Worm (Caenorhabditis elegans) whole organism, young adult: ENCODE measurements around the gene mcm-3.

Source experiments
- B0035.1 ChIP-seq: sonication (generic microtip); optimal IDR thresholded peaks from 2 replicates; lab custom pipeline; 2016; ENCODE audit warnings: missing genetic modification characterization, mild to moderate bottlenecking, missing compliant biosample characterization, missing genotype, missing genetic modification reagents
- F37B4.10 ChIP-seq: fragments of 200-800 bp; sonication (Bioruptor generic); IDR thresholded peaks from 2 replicates; pipeline ENCODE4 v1.3.6; 2022; ENCODE audit warnings: missing genetic modification characterization, missing compliant biosample characterization
- F49E8.2 ChIP-seq: sonication (generic microtip); optimal IDR thresholded peaks from 3 replicates; lab custom pipeline; 2017; ENCODE audit warnings: missing genetic modification characterization, mild to moderate bottlenecking, missing compliant biosample characterization, antibody characterized with exemption, moderate library complexity; ENCODE audit not compliant: insufficient read depth
- F57C9.4 ChIP-seq: sonication (generic microtip); optimal IDR thresholded peaks from 2 replicates; lab custom pipeline; 2017; ENCODE audit warnings: mild to moderate bottlenecking, missing genetic modification characterization, missing compliant biosample characterization
- T07F8.4 ChIP-seq: sonication (generic microtip); optimal IDR thresholded peaks from 2 replicates; lab custom pipeline; 2016; ENCODE audit warnings: mild to moderate bottlenecking, missing genetic modification characterization, moderate library complexity, missing compliant biosample characterization
- T26A5.8 ChIP-seq: sonication (generic microtip); optimal IDR thresholded peaks from 2 replicates; lab custom pipeline; 2016; ENCODE audit warnings: missing genetic modification characterization, missing compliant biosample characterization
- Y53F4B.3 ChIP-seq: fragments of 200-800 bp; sonication (Bioruptor generic); IDR thresholded peaks from 2 replicates; pipeline ENCODE4 v1.3.6; 2022; ENCODE audit warnings: missing genetic modification reagents, missing genetic modification characterization, missing compliant biosample characterization
- ZK185.1 ChIP-seq: sonication (generic microtip); optimal IDR thresholded peaks from 2 replicates; lab custom pipeline; 2016; ENCODE audit warnings: mild to moderate bottlenecking, missing genetic modification characterization, missing compliant biosample characterization; ENCODE audit not compliant: poor library complexity, severe bottlenecking
- aptf-3 ChIP-seq: fragments of 200-800 bp; sonication (Bioruptor generic); IDR thresholded peaks from 2 replicates; pipeline ENCODE4 v1.3.6; 2022; ENCODE audit warnings: missing genetic modification characterization, missing compliant biosample characterization
- athp-1 ChIP-seq: sonication (generic microtip); optimal IDR thresholded peaks from 2 replicates; lab custom pipeline; 2017; ENCODE audit warnings: mild to moderate bottlenecking, missing genetic modification characterization, missing compliant biosample characterization
- attf-5 ChIP-seq: fragments of 200-800 bp; sonication (Bioruptor generic); optimal IDR thresholded peaks from 2 replicates; lab custom pipeline; 2018; ENCODE audit warnings: mild to moderate bottlenecking, missing genetic modification characterization, missing compliant biosample characterization
- attf-6 ChIP-seq: fragments of 200-800 bp; sonication (Bioruptor generic); IDR thresholded peaks from 2 replicates; pipeline ENCODE4 v1.3.6; 2022; ENCODE audit warnings: missing genetic modification reagents, missing genetic modification characterization, missing compliant biosample characterization
- bed-2 ChIP-seq: fragments of 200-800 bp; sonication (Bioruptor generic); IDR thresholded peaks from 2 replicates; pipeline ENCODE4 v1.3.6; 2022; ENCODE audit warnings: missing genetic modification reagents, missing genetic modification characterization, missing compliant biosample characterization
- ccch-3 ChIP-seq: fragments of 200-800 bp; sonication (Bioruptor generic); optimal IDR thresholded peaks from 2 replicates; lab custom pipeline; 2018; ENCODE audit warnings: mild to moderate bottlenecking, missing genetic modification characterization, missing compliant biosample characterization
- ceh-100 ChIP-seq: fragments of 200-800 bp; sonication (Bioruptor generic); IDR thresholded peaks from 2 replicates; pipeline ENCODE4 v1.3.6; 2022; ENCODE audit warnings: missing genetic modification reagents, missing genetic modification characterization, missing compliant biosample characterization
- die-1 ChIP-seq: sonication (generic microtip); optimal IDR thresholded peaks from 2 replicates; lab custom pipeline; 2016; ENCODE audit warnings: missing genotype, mild to moderate bottlenecking, missing genetic modification characterization, missing compliant biosample characterization
- efl-1 ChIP-seq: fragments of 150-350 bp; optimal IDR thresholded peaks from 2 replicates; lab custom pipeline; 2014; ENCODE audit warnings: missing biosample characterization, missing genetic modification reagents, missing genetic modification characterization
- egl-18 ChIP-seq: fragments of 200-800 bp; sonication (Bioruptor generic); IDR thresholded peaks from 2 replicates; pipeline ENCODE4 v1.3.6; 2022; ENCODE audit warnings: missing genetic modification reagents, missing genetic modification characterization, missing compliant biosample characterization
- ekl-4 ChIP-seq: fragments of 200-800 bp; sonication (Bioruptor generic); IDR thresholded peaks from 2 replicates; pipeline ENCODE4 v1.3.6; 2022; ENCODE audit warnings: missing genetic modification reagents, missing genetic modification characterization, missing compliant biosample characterization
- hmg-20 ChIP-seq: fragments of 200-800 bp; sonication (Bioruptor generic); IDR thresholded peaks from 2 replicates; pipeline ENCODE4 v1.3.6; 2022; ENCODE audit warnings: missing genetic modification reagents, missing genetic modification characterization, missing compliant biosample characterization
- hrde-1 ChIP-seq: sonication (generic microtip); optimal IDR thresholded peaks from 2 replicates; lab custom pipeline; 2016; ENCODE audit warnings: missing genetic modification characterization, mild to moderate bottlenecking, missing compliant biosample characterization, moderate library complexity, missing genotype, missing genetic modification reagents, borderline replicate concordance
- lag-1 ChIP-seq: fragments of 200-800 bp; sonication (Bioruptor generic); IDR thresholded peaks from 2 replicates; pipeline ENCODE4 v1.3.6; 2022; ENCODE audit warnings: missing genetic modification reagents, missing genetic modification characterization, missing compliant biosample characterization
- let-526 ChIP-seq: fragments of 200-800 bp; sonication (Bioruptor generic); IDR thresholded peaks from 2 replicates; pipeline ENCODE4 v1.3.6; 2022; ENCODE audit warnings: missing genetic modification reagents, missing genetic modification characterization, missing compliant biosample characterization
- lin-54 ChIP-seq: fragments of 200-800 bp; sonication (Bioruptor generic); optimal IDR thresholded peaks from 2 replicates; lab custom pipeline; 2018; ENCODE audit warnings: mild to moderate bottlenecking, missing genetic modification characterization, missing compliant biosample characterization
- lsl-1 ChIP-seq: fragments of 200-800 bp; sonication (Bioruptor generic); optimal IDR thresholded peaks from 2 replicates; lab custom pipeline; 2018; ENCODE audit warnings: mild to moderate bottlenecking, missing genetic modification characterization, moderate library complexity, missing compliant biosample characterization
- lsy-27 ChIP-seq: sonication (generic microtip); optimal IDR thresholded peaks from 2 replicates; lab custom pipeline; 2017; ENCODE audit warnings: missing genetic modification characterization, mild to moderate bottlenecking, missing compliant biosample characterization, antibody characterized with exemption, missing genotype, borderline replicate concordance; ENCODE audit not compliant: insufficient read depth
- madf-10 ChIP-seq: sonication (generic microtip); optimal IDR thresholded peaks from 2 replicates; lab custom pipeline; 2016; ENCODE audit warnings: mild to moderate bottlenecking, missing genetic modification characterization, missing compliant biosample characterization
- madf-3 ChIP-seq: fragments of 200-800 bp; sonication (Bioruptor generic); IDR thresholded peaks from 2 replicates; pipeline ENCODE4 v1.3.6; 2022; ENCODE audit warnings: missing genetic modification reagents, missing genetic modification characterization, missing compliant biosample characterization
- madf-8 ChIP-seq: fragments of 200-800 bp; sonication (Bioruptor generic); conservative IDR thresholded peaks from 2 replicates; pipeline ENCODE4 v1.3.6; 2022; ENCODE audit warnings: missing genetic modification reagents, missing genetic modification characterization, missing compliant biosample characterization
- mcd-1 ChIP-seq: fragments of 200-800 bp; sonication (Bioruptor generic); IDR thresholded peaks from 2 replicates; pipeline ENCODE4 v1.3.6; 2022; ENCODE audit warnings: missing genetic modification reagents, missing genetic modification characterization, missing compliant biosample characterization
- nhr-80 ChIP-seq: sonication (generic microtip); optimal IDR thresholded peaks from 2 replicates; lab custom pipeline; 2016; ENCODE audit warnings: missing genetic modification characterization, missing compliant biosample characterization
- rec-8 ChIP-seq, 2 experiments: sonication (generic microtip); optimal IDR thresholded peaks; 2 replicates each; lab custom pipeline; 2016; ENCODE audit warnings: mild to moderate bottlenecking in 2 of 2, missing genetic modification characterization in 2 of 2, missing genetic modification reagents in 2 of 2, missing genotype in 2 of 2, missing biosample characterization in 1 of 2, missing compliant biosample characterization in 1 of 2, moderate library complexity in 1 of 2
- repo-1 ChIP-seq: sonication (generic microtip); optimal IDR thresholded peaks from 2 replicates; lab custom pipeline; 2017; ENCODE audit warnings: mild to moderate bottlenecking, missing genetic modification characterization, missing compliant biosample characterization
- sea-2 ChIP-seq: fragments of 200-800 bp; sonication (Bioruptor generic); IDR thresholded peaks from 2 replicates; pipeline ENCODE4 v1.3.6; 2022; ENCODE audit warnings: missing genetic modification characterization, missing compliant biosample characterization
- snpc-1.1 ChIP-seq: sonication (generic microtip); optimal IDR thresholded peaks from 2 replicates; lab custom pipeline; 2017; ENCODE audit warnings: missing genetic modification characterization, mild to moderate bottlenecking, missing compliant biosample characterization, antibody characterized with exemption, moderate library complexity, missing genotype, missing genetic modification reagents; ENCODE audit not compliant: insufficient read depth
- sptf-2 ChIP-seq: fragments of 200-800 bp; sonication (Bioruptor generic); optimal IDR thresholded peaks from 2 replicates; lab custom pipeline; 2018; ENCODE audit warnings: mild to moderate bottlenecking, missing genetic modification characterization, missing compliant biosample characterization
- tbp1 ChIP-seq: fragments of 200-800 bp; sonication (Bioruptor generic); optimal IDR thresholded peaks from 2 replicates; lab custom pipeline; 2018; ENCODE audit warnings: mild to moderate bottlenecking, missing genetic modification characterization, missing compliant biosample characterization
- tbx-9 ChIP-seq: sonication (generic microtip); optimal IDR thresholded peaks from 2 replicates; lab custom pipeline; 2016; ENCODE audit warnings: borderline replicate concordance, missing genetic modification characterization, inconsistent platforms, missing compliant biosample characterization
- unc-62 ChIP-seq: fragments of 150-350 bp; optimal IDR thresholded peaks from 2 replicates; lab custom pipeline; 2014; ENCODE audit warnings: missing biosample characterization, missing genetic modification reagents, missing genetic modification characterization
- zfh-2 ChIP-seq: fragments of 200-800 bp; sonication (Bioruptor generic); conservative IDR thresholded peaks from 2 replicates; pipeline ENCODE4 v1.3.6; 2022; ENCODE audit warnings: missing genetic modification reagents, missing genetic modification characterization, missing compliant biosample characterization
- ztf-26 ChIP-seq: sonication (generic microtip); optimal IDR thresholded peaks from 2 replicates; lab custom pipeline; 2017; ENCODE audit warnings: missing genetic modification characterization, missing compliant biosample characterization
- ztf-3 ChIP-seq: fragments of 200-800 bp; sonication (Bioruptor generic); optimal IDR thresholded peaks from 2 replicates; lab custom pipeline; 2018; ENCODE audit warnings: mild to moderate bottlenecking, missing genetic modification characterization, missing compliant biosample characterization
- ztf-6 ChIP-seq: fragments of 200-800 bp; sonication (Bioruptor generic); IDR thresholded peaks from 2 replicates; pipeline ENCODE4 v1.3.6; 2022; ENCODE audit warnings: missing genetic modification reagents, missing genetic modification characterization, missing compliant biosample characterization

mcm-3 gene

DNA sequence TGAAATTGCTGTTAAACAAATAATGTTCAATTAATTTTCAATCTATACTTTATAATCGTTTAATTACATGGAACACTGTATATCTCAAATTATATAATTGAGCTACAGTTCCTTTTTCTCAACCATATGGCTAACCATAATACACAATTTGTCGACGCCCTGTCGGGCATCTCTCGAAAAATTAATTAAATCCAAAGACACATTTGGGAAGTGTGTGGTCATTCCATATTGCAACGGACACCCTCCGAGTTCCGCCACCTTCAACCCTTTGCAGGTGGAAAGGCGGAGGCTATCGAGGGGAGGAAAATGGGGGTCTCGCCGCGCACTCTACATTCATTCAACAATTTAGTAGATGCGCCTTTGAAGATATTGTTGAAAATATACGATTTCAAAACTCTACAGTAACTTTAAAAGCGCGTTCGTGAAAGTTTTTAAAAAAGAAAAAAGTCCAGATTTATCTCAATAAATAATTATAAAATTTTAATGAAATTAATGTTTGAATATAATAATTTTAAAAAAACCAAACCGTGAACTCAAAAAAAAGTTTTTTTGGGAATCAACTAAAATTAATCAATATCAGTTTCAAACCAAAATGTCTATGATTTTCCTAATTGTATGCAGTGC, 30.4 kb downstream of the mcm-3 start, which contains the start of gene F14H8.8 (continued):
- TF ChIP-seq F49E8.2 (peak; percentile 64), let-526 (GFP tag; lab: Robert Waterston, UW) (no peak), attf-6 (peak; percentile 72), lin-54 (peak; percentile 47), ekl-4 (GFP tag; lab: Robert Waterston, UW) (peak; percentile 77; the same call in 1 of the 2 replicates), madf-8 (GFP tag; lab: Robert Waterston, UW) (peak; percentile 29; the same call in 1 of the 2 replicates), hrde-1 (tag; lab: Kevin White, UChicago) (peak; percentile 3), lsl-1 (peak; percentile 80), aptf-3 (GFP tag; lab: Robert Waterston, UW) (no peak), sea-2 (GFP tag; lab: Robert Waterston, UW) (no peak)

DNA sequence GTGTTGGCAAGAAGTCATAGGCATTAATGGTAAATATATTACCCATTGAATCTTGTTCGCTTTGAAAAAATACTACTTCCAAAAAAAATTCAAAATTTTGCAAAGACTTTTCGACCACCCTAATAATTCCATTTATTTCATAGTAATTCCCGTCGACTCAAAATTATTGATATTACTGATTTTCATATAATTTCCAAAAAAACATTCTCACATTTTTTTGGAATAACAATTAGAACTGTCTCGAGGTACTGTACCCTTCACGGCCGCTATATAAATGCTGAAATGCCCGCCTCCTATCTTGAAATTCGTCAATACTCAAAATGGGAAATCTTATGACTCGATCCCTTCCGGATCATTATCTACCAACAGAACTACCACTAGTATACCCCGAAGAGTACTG, 35.9 kb downstream of the mcm-3 start, which contains the start of gene F14H8.4:
F14H8.4 (plus strand) TSS at position 301 of the 400 bp plus-strand sequence.
- no peak for TF ChIP-seq ztf-26 (tag; lab: Kevin White, UChicago)
- TF ChIP-seq repo-1 = no peak
- no peak for TF ChIP-seq unc-62
- TF ChIP-seq Y53F4B.3 (GFP tag; lab: Robert Waterston, UW) = no peak
- no peak for TF ChIP-seq sea-2 (GFP tag; lab: Robert Waterston, UW)
- no peak for TF ChIP-seq ztf-3
- no peak for TF ChIP-seq F49E8.2
- no peak for TF ChIP-seq mcd-1 (GFP tag; lab: Robert Waterston, UW)
- no peak for TF ChIP-seq sptf-2 (GFP tag; lab: Kevin White, UChicago)
- TF ChIP-seq hrde-1 (tag; lab: Kevin White, UChicago) = no peak
- no peak for TF ChIP-seq lsy-27 (tag; lab: Kevin White, UChicago)
- no peak for TF ChIP-seq efl-1 (GFP tag; lab: Kevin White, UChicago)
- no peak for TF ChIP-seq ceh-100 (GFP tag; lab: Robert Waterston, UW)
- TF ChIP-seq T26A5.8 (tag; lab: Kevin White, UChicago) = no peak
- TF ChIP-seq zfh-2 (GFP tag; lab: Robert Waterston, UW) = no peak
- no peak for TF ChIP-seq bed-2
- no peak for TF ChIP-seq nhr-80 (tag; lab: Kevin White, UChicago)
- TF ChIP-seq tbx-9 (tag; lab: Kevin White, UChicago) = no peak
- TF ChIP-seq attf-5 (GFP tag; lab: Kevin White, UChicago) = no peak

DNA sequence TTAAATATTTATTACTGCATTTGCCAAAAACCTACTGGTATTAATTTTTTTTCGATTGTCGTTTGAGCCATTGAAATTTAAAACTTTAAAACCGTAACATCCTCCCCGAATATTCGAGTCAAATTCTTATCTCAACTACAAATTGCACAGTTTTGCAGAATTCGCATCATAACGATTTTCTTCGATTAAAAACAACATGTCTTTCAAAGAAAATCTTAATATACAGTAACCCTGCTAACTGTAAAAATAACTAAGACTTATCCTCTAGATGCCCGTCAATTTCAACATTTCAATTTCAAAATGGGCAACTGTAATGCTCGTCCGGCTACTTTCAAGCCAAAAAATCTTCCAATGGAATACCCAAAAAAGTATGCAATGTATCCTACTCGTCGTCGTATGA, 38.7 kb downstream of the mcm-3 start, which contains the start of gene F14H8.5:
F14H8.5 (plus strand) TSS at position 301 of the 400 bp plus-strand sequence.
- no peak for TF ChIP-seq B0035.1
- no peak for TF ChIP-seq snpc-1.1 (tag; lab: Kevin White, UChicago)
- no peak for TF ChIP-seq die-1 (tag; lab: Kevin White, UChicago)
- no peak for TF ChIP-seq tbp1 (GFP tag; lab: Kevin White, UChicago)
- no peak for TF ChIP-seq madf-3
- TF ChIP-seq hmg-20 (GFP tag; lab: Robert Waterston, UW) = no peak
- no peak for TF ChIP-seq ccch-3 (GFP tag; lab: Kevin White, UChicago)
- no peak for TF ChIP-seq madf-10 (tag; lab: Kevin White, UChicago)
- no peak for TF ChIP-seq egl-18 (GFP tag; lab: Robert Waterston, UW)
- TF ChIP-seq athp-1 (tag; lab: Kevin White, UChicago) = no peak
- no peak for TF ChIP-seq rec-8 (tag; optimal IDR thresholded peaks at IDR 0.05; lab: Kevin White, UChicago)
- TF ChIP-seq ZK185.1 = no peak
- TF ChIP-seq F57C9.4 (tag; lab: Kevin White, UChicago) = no peak
- no peak for TF ChIP-seq F49E8.2
- no peak for TF ChIP-seq lag-1 (GFP tag; lab: Robert Waterston, UW)
- TF ChIP-seq F37B4.10 = no peak
- no peak for TF ChIP-seq ztf-6
- no peak for TF ChIP-seq T07F8.4
